Fruit fly (Drosophila melanogaster): ENCODE measurements around the gene DNAlig3.

Gene DNAlig3

dm6 chr3R:12369793-12370642 lies 31.6 kb downstream of the DNAlig3 start (continued):
- TF ChIP-seq CG18476 (GFP tag; optimal IDR thresholded peaks at IDR 0.05) (no peak), CG17385 (GFP tag; optimal IDR thresholded peaks at IDR 0.05) (no peak), Hmx (GFP tag; optimal IDR thresholded peaks at IDR 0.05) (no peak), sens (GFP tag) (peak; percentile 69), fd102C (GFP tag; optimal IDR thresholded peaks at IDR 0.05) (no peak), run (tag; optimal IDR thresholded peaks at IDR 0.05) (no peak), Dll (GFP tag; IDR thresholded peaks at IDR 0.05; ENCODE audit: partially characterized antibody) (no peak), CG4360 (GFP tag; IDR thresholded peaks at IDR 0.05) (no peak), CkIIα-i1 (GFP tag; IDR thresholded peaks at IDR 0.05) (no peak), sisA (GFP tag; IDR thresholded peaks at IDR 0.05) (no peak), eve (GFP tag; optimal IDR thresholded peaks at IDR 0.05) (peak in 1 of 2 experiments; percentile 13), CG9609 (GFP tag; optimal IDR thresholded peaks at IDR 0.05) (no peak), nom (GFP tag; optimal IDR thresholded peaks at IDR 0.05) (no peak), CG33213 (GFP tag; optimal IDR thresholded peaks at IDR 0.05) (peak; percentile 18), CG34224 (GFP tag; IDR thresholded peaks at IDR 0.05; ENCODE audit: partially characterized antibody) (no peak), jigr1 (GFP tag; IDR thresholded peaks at IDR 0.05) (no peak), CG7745 (tag; optimal IDR thresholded peaks at IDR 0.05) (no peak), CG18764 (GFP tag; optimal IDR thresholded peaks at IDR 0.05) (no peak), Ssrp (tag; optimal IDR thresholded peaks at IDR 0.05) (no peak), CG4820 (GFP tag; optimal IDR thresholded peaks at IDR 0.05) (no peak), B-H2 (GFP tag; optimal IDR thresholded peaks at IDR 0.05) (no peak), Adf1 (GFP tag; IDR thresholded peaks at IDR 0.05) (no peak)

DNA sequence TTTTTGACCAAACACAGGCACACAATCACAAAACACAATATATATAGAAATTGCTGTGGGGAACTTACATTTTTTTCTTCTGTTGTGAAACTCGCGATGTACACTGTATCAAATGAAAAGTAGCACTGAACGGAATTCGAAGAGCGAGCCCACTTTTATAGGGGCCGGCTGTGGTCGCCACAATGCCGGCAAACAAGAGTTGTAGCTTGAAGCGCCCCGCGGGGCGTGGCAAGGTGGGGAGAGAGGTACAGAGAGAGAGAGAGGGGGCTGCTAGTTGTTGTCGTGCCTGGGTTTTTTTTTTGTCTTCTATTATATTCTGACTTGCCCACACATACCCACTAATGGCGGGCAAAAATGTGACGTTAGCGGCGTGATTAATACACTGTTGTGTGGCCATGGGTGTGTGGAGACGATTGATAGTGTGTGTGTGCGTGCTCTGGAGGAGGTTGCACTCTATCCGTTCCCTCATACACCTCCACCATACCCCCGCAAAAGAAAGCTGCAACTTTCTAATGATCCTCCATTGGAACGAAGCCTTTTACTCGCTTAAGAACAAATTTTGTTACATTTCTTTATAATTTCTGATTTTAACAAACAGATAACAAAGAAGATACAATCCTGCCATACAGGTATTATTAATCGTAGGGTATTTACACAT lies 32.4 kb downstream of the DNAlig3 start, which contains the start of gene GstD1:
Gene GstD1, minus strand, starts transcription at position 134 of the 658 bp plus-strand sequence.
- TF ChIP-seq Doc3 (GFP tag; IDR thresholded peaks at IDR 0.05; ENCODE audit: partially characterized antibody), result no peak
- peak; percentile 39 for TF ChIP-seq kni (GFP tag; optimal IDR thresholded peaks at IDR 0.05)
- peak; percentile 38 for TF ChIP-seq NC2β (GFP tag; optimal IDR thresholded peaks at IDR 0.05)
- TF ChIP-seq CG2678 (tag; optimal IDR thresholded peaks at IDR 0.05), result peak; percentile 49
- peak; percentile 73 for TF ChIP-seq Meics (GFP tag; optimal IDR thresholded peaks at IDR 0.05)
- no peak for TF ChIP-seq eve (GFP tag; optimal IDR thresholded peaks at IDR 0.05)
- peak; percentile 51 for TF ChIP-seq Chrac-16 (GFP tag; optimal IDR thresholded peaks at IDR 0.05)
- TF ChIP-seq CG17361 (GFP tag; IDR thresholded peaks at IDR 0.05), result peak; percentile 49; the same call in 1 of the 3 replicates
- peak; percentile 55 for TF ChIP-seq CG7839 (tag; optimal IDR thresholded peaks at IDR 0.05)
- TF ChIP-seq CG13624 (GFP tag; optimal IDR thresholded peaks at IDR 0.05), result peak; percentile 21
- TF ChIP-seq Atf6 (GFP tag; IDR thresholded peaks at IDR 0.05), result peak; percentile 43; the same call in 1 of the 2 replicates
- peak; percentile 39 for TF ChIP-seq her (GFP tag; optimal IDR thresholded peaks at IDR 0.05)
- no peak for TF ChIP-seq CG8089 (GFP tag; optimal IDR thresholded peaks at IDR 0.05)
- peak; percentile 44; the same call in 1 of the 2 replicates for TF ChIP-seq vvl (GFP tag; IDR thresholded peaks at IDR 0.05)
- no peak for TF ChIP-seq jigr1 (GFP tag; IDR thresholded peaks at IDR 0.05)
- TF ChIP-seq slp2 (GFP tag; optimal IDR thresholded peaks at IDR 0.05), result peak; percentile 39
- peak; percentile 56 for TF ChIP-seq CG18599 (GFP tag; optimal IDR thresholded peaks at IDR 0.05)
- peak; percentile 44 for TF ChIP-seq Max (GFP tag; optimal IDR thresholded peaks at IDR 0.05)
- TF ChIP-seq Oli (tag; optimal IDR thresholded peaks at IDR 0.05), result peak; percentile 41
- peak; percentile 63 for TF ChIP-seq Bgb (GFP tag; IDR thresholded peaks at IDR 0.05; ENCODE audit: partially characterized antibody)
- TF ChIP-seq Side (GFP tag; optimal IDR thresholded peaks at IDR 0.05), result peak; percentile 2
- TF ChIP-seq chn (GFP tag; optimal IDR thresholded peaks at IDR 0.05), result peak; percentile 30
- TF ChIP-seq CG9797 (GFP tag; optimal IDR thresholded peaks at IDR 0.05), result no peak
- TF ChIP-seq NK7.1 (GFP tag; optimal IDR thresholded peaks at IDR 0.05), result peak; percentile 33
- no peak for TF ChIP-seq fru (optimal IDR thresholded peaks at IDR 0.05)
- TF ChIP-seq otp (GFP tag; IDR thresholded peaks at IDR 0.05), result no peak
- TF ChIP-seq nmo (GFP tag; optimal IDR thresholded peaks at IDR 0.05), result peak; percentile 54
- TF ChIP-seq Vsx1 (GFP tag; optimal IDR thresholded peaks at IDR 0.05), result no peak

All from whole organism, embryonic.